Fruit fly (Drosophila melanogaster) whole organism, embryonic: ENCODE results near the gene CCT7.

Experiments
- Atf3 ChIP-seq: fragments of 200-800 bp; sonication (Bioruptor generic); optimal IDR thresholded peaks from 3 replicates; lab custom pipeline; 2016; ENCODE audit warnings: missing biosample characterization, missing genetic modification characterization
- CG10654 ChIP-seq: fragments of 200-800 bp; sonication (Bioruptor generic); optimal IDR thresholded peaks from 2 replicates; lab custom pipeline; 2016; ENCODE audit warnings: missing biosample characterization, missing genetic modification characterization
- CG10979 ChIP-seq: fragments of 200-800 bp; sonication (Bioruptor generic); optimal IDR thresholded peaks from 2 replicates; lab custom pipeline; 2018; ENCODE audit warnings: missing biosample characterization, mild to moderate bottlenecking, missing genetic modification characterization, moderate library complexity
- CG11085 ChIP-seq: fragments of 200-800 bp; sonication (Bioruptor generic); IDR thresholded peaks from 2 replicates; pipeline ENCODE4 v1.3.6; 2022; ENCODE audit warnings: missing biosample characterization, missing genetic modification characterization
- CG11695 ChIP-seq: fragments of 200-800 bp; sonication (Bioruptor generic); IDR thresholded peaks from 3 replicates; pipeline ENCODE4 v1.3.6; 2022; ENCODE audit warnings: missing biosample characterization, missing genetic modification characterization
- CG18011 ChIP-seq: fragments of 200-800 bp; sonication (Bioruptor generic); optimal IDR thresholded peaks from 2 replicates; lab custom pipeline; 2017; ENCODE audit warnings: missing biosample characterization, missing genetic modification characterization, mild to moderate bottlenecking, moderate library complexity, missing genotype
- CG18619 ChIP-seq: fragments of 200-800 bp; sonication (Bioruptor generic); optimal IDR thresholded peaks from 3 replicates; lab custom pipeline; 2017; ENCODE audit warnings: missing biosample characterization, mild to moderate bottlenecking, missing genetic modification characterization
- CG30020 ChIP-seq: fragments of 200-800 bp; optimal IDR thresholded peaks from 2 replicates; lab custom pipeline; 2019; ENCODE audit warnings: missing biosample characterization, mild to moderate bottlenecking, missing genetic modification characterization, moderate library complexity
- CG33557 ChIP-seq: fragments of 200-800 bp; sonication (Bioruptor generic); optimal IDR thresholded peaks from 2 replicates; lab custom pipeline; 2019; ENCODE audit warnings: missing biosample characterization, mild to moderate bottlenecking, missing genetic modification characterization, moderate library complexity
- CG34224 ChIP-seq: fragments of 200-800 bp; sonication (Bioruptor generic); IDR thresholded peaks from 3 replicates; pipeline ENCODE4 v1.3.6; 2022; ENCODE audit warnings: missing biosample characterization, missing genetic modification characterization; ENCODE audit not compliant: partially characterized antibody
- CG5180 ChIP-seq: fragments of 200-800 bp; sonication (Bioruptor generic); optimal IDR thresholded peaks from 3 replicates; lab custom pipeline; 2017; ENCODE audit warnings: missing biosample characterization, missing genetic modification characterization, mild to moderate bottlenecking, moderate library complexity, missing genetic modification reagents
- CG5953 ChIP-seq: fragments of 200-800 bp; sonication (Bioruptor generic); IDR thresholded peaks from 2 replicates; pipeline ENCODE4 v1.3.6; 2022; ENCODE audit warnings: missing biosample characterization, missing genetic modification characterization
- CG6765 ChIP-seq: fragments of 200-800 bp; sonication (Bioruptor generic); optimal IDR thresholded peaks from 3 replicates; lab custom pipeline; 2017; ENCODE audit warnings: missing biosample characterization, mild to moderate bottlenecking, missing genetic modification characterization
- CG7556 ChIP-seq: fragments of 200-800 bp; sonication (Bioruptor generic); optimal IDR thresholded peaks from 2 replicates; lab custom pipeline; 2017; ENCODE audit warnings: missing biosample characterization, mild to moderate bottlenecking, missing genetic modification characterization
- CG7786 ChIP-seq: fragments of 200-800 bp; sonication (Bioruptor generic); optimal IDR thresholded peaks from 2 replicates; lab custom pipeline; 2016; ENCODE audit warnings: missing biosample characterization, missing genetic modification characterization
- CG9817 ChIP-seq: fragments of 200-800 bp; sonication (Bioruptor generic); optimal IDR thresholded peaks from 2 replicates; lab custom pipeline; 2018; ENCODE audit warnings: missing biosample characterization, mild to moderate bottlenecking, missing genetic modification characterization, moderate library complexity
- D19B ChIP-seq: fragments of 200-800 bp; sonication (Bioruptor generic); optimal IDR thresholded peaks from 2 replicates; lab custom pipeline; 2017; ENCODE audit warnings: missing biosample characterization, mild to moderate bottlenecking, missing genetic modification characterization
- Dad ChIP-seq: fragments of 200-800 bp; sonication (Bioruptor generic); optimal IDR thresholded peaks from 3 replicates; lab custom pipeline; 2016; ENCODE audit warnings: missing biosample characterization, missing genetic modification characterization
- Dll ChIP-seq: fragments of 200-800 bp; sonication (Bioruptor generic); IDR thresholded peaks from 4 replicates; pipeline ENCODE4 v1.3.6; 2022; ENCODE audit warnings: missing biosample characterization, missing genetic modification characterization; ENCODE audit not compliant: partially characterized antibody
- Dp ChIP-seq: fragments of 200-800 bp; sonication (Bioruptor generic); optimal IDR thresholded peaks from 2 replicates; lab custom pipeline; 2018; ENCODE audit warnings: missing biosample characterization, mild to moderate bottlenecking, missing genetic modification characterization, moderate library complexity
- Ets65A ChIP-seq: fragments of 200-800 bp; sonication (Bioruptor generic); peaks from one replicate; lab custom pipeline; 2016; ENCODE audit warnings: missing biosample characterization, missing genetic modification characterization
- Fer2 ChIP-seq: fragments of 200-800 bp; sonication (Bioruptor generic); optimal IDR thresholded peaks from 2 replicates; lab custom pipeline; 2018; ENCODE audit warnings: missing biosample characterization, mild to moderate bottlenecking, missing genetic modification characterization, moderate library complexity
- HLHmδ ChIP-seq: fragments of 200-800 bp; sonication (Bioruptor generic); optimal IDR thresholded peaks from 2 replicates; lab custom pipeline; 2018; ENCODE audit warnings: missing biosample characterization, mild to moderate bottlenecking, missing genetic modification characterization, moderate library complexity
- Hey ChIP-seq: fragments of 200-800 bp; sonication (Bioruptor generic); optimal IDR thresholded peaks from 3 replicates; lab custom pipeline; 2018; ENCODE audit warnings: missing biosample characterization, mild to moderate bottlenecking, missing genetic modification characterization
- Hr3 ChIP-seq: fragments of 200-800 bp; sonication (Bioruptor generic); optimal IDR thresholded peaks from 3 replicates; lab custom pipeline; 2016; ENCODE audit warnings: missing biosample characterization, missing genetic modification characterization
- MBD-R2 ChIP-seq: fragments of 200-800 bp; sonication (Bioruptor generic); IDR thresholded peaks from 2 replicates; pipeline ENCODE4 v1.3.6; 2022; ENCODE audit warnings: missing biosample characterization, missing genetic modification characterization
- MTF-1 ChIP-seq: fragments of 200-800 bp; sonication (Bioruptor generic); optimal IDR thresholded peaks from 2 replicates; lab custom pipeline; 2018; ENCODE audit warnings: missing biosample characterization, mild to moderate bottlenecking, missing genetic modification characterization, borderline replicate concordance
- Nf-YA ChIP-seq: fragments of 200-800 bp; sonication (Bioruptor generic); IDR thresholded peaks from 2 replicates; pipeline ENCODE4 v1.3.6; 2022; ENCODE audit warnings: missing biosample characterization, missing genetic modification characterization
- Nf-YC ChIP-seq: fragments of 200-800 bp; optimal IDR thresholded peaks from 3 replicates; lab custom pipeline; 2019; ENCODE audit warnings: missing biosample characterization, mild to moderate bottlenecking, missing genetic modification characterization, moderate library complexity
- Six4 ChIP-seq: fragments of 200-800 bp; sonication (Bioruptor generic); optimal IDR thresholded peaks from 2 replicates; lab custom pipeline; 2016; ENCODE audit warnings: missing biosample characterization, missing genetic modification characterization
- Sox100B ChIP-seq: fragments of 200-800 bp; sonication (Bioruptor generic); optimal IDR thresholded peaks from 3 replicates; lab custom pipeline; 2018; ENCODE audit warnings: missing biosample characterization, mild to moderate bottlenecking, missing genetic modification characterization
- ash1 ChIP-seq: fragments of 200-800 bp; sonication (Bioruptor generic); optimal IDR thresholded peaks from 2 replicates; lab custom pipeline; 2018; ENCODE audit warnings: missing biosample characterization, mild to moderate bottlenecking, missing genetic modification characterization
- bab2 ChIP-seq: fragments of 200-800 bp; sonication (Bioruptor generic); optimal IDR thresholded peaks from 2 replicates; lab custom pipeline; 2016; ENCODE audit warnings: missing biosample characterization, missing genetic modification characterization
- bowl ChIP-seq: fragments of 200-800 bp; sonication (Bioruptor generic); IDR thresholded peaks from 2 replicates; pipeline ENCODE4 v1.3.6; 2022; ENCODE audit warnings: missing biosample characterization, missing genetic modification characterization
- dan ChIP-seq: fragments of 200-800 bp; sonication (Bioruptor generic); IDR thresholded peaks from 2 replicates; pipeline ENCODE4 v1.3.6; 2022; ENCODE audit warnings: missing biosample characterization, missing genetic modification characterization
- esg ChIP-seq: fragments of 200-800 bp; sonication (Bioruptor generic); conservative IDR thresholded peaks from 2 replicates; pipeline ENCODE4 v1.3.6; 2022; ENCODE audit warnings: missing biosample characterization, missing genetic modification characterization
- eve ChIP-seq, 2 experiments: fragments of >200 bp; optimal IDR thresholded peaks; 2 replicates each; lab custom pipeline; 2017; ENCODE audit warnings: missing biosample characterization in 2 of 2, missing genetic modification characterization in 2 of 2
- ewg ChIP-seq: fragments of 200-800 bp; sonication (Bioruptor generic); optimal IDR thresholded peaks from 3 replicates; lab custom pipeline; 2017; ENCODE audit warnings: mild to moderate bottlenecking, missing biosample characterization, missing genetic modification reagents, missing genetic modification characterization
- fd102C ChIP-seq: fragments of 200-800 bp; sonication (Bioruptor generic); optimal IDR thresholded peaks from 2 replicates; lab custom pipeline; 2018; ENCODE audit warnings: missing biosample characterization, mild to moderate bottlenecking, missing genetic modification characterization, moderate library complexity
- hb ChIP-seq: fragments of 200-800 bp; sonication (Bioruptor generic); IDR thresholded peaks from 3 replicates; pipeline ENCODE4 v1.3.6; 2022; ENCODE audit warnings: missing biosample characterization, missing genetic modification characterization; ENCODE audit not compliant: partially characterized antibody
- lilli ChIP-seq: fragments of 200-800 bp; sonication (Bioruptor generic); optimal IDR thresholded peaks from 3 replicates; lab custom pipeline; 2016; ENCODE audit warnings: missing biosample characterization, missing genetic modification characterization
- mirr ChIP-seq: fragments of 200-800 bp; sonication (Bioruptor generic); optimal IDR thresholded peaks from 3 replicates; lab custom pipeline; 2018; ENCODE audit warnings: missing biosample characterization, mild to moderate bottlenecking, missing genetic modification characterization
- nau ChIP-seq: fragments of 200-800 bp; sonication (Bioruptor generic); optimal IDR thresholded peaks from 3 replicates; lab custom pipeline; 2017; ENCODE audit warnings: missing biosample characterization, mild to moderate bottlenecking, missing genetic modification characterization, missing genetic modification reagents
- pita ChIP-seq: fragments of 200-800 bp; sonication (Bioruptor generic); optimal IDR thresholded peaks from 2 replicates; lab custom pipeline; 2017; ENCODE audit warnings: missing biosample characterization, mild to moderate bottlenecking, missing genetic modification characterization
- pum ChIP-seq: fragments of 200-800 bp; sonication (Bioruptor generic); optimal IDR thresholded peaks from 2 replicates; lab custom pipeline; 2016; ENCODE audit warnings: missing biosample characterization, missing genetic modification characterization
- repo ChIP-seq: fragments of 200-800 bp; sonication (Bioruptor generic); optimal IDR thresholded peaks from 2 replicates; lab custom pipeline; 2016; ENCODE audit warnings: missing biosample characterization, missing genetic modification characterization
- trh ChIP-seq: fragments of 200-800 bp; sonication (Bioruptor generic); optimal IDR thresholded peaks from 2 replicates; lab custom pipeline; 2016; ENCODE audit warnings: missing biosample characterization, missing genetic modification characterization
- wek ChIP-seq: fragments of 200-800 bp; sonication (Bioruptor generic); optimal IDR thresholded peaks from 3 replicates; lab custom pipeline; 2018; ENCODE audit warnings: missing biosample characterization, mild to moderate bottlenecking, missing genetic modification characterization, moderate library complexity
- wor ChIP-seq: fragments of 200-800 bp; sonication (Bioruptor generic); IDR thresholded peaks from 2 replicates; pipeline ENCODE4 v1.3.6; 2022; ENCODE audit warnings: missing biosample characterization, missing genetic modification characterization
- z ChIP-seq: fragments of 200-800 bp; sonication (Bioruptor generic); IDR thresholded peaks from 3 replicates; pipeline ENCODE4 v1.3.6; 2022; ENCODE audit warnings: missing biosample characterization, missing genetic modification characterization

Gene CCT7

DNA sequence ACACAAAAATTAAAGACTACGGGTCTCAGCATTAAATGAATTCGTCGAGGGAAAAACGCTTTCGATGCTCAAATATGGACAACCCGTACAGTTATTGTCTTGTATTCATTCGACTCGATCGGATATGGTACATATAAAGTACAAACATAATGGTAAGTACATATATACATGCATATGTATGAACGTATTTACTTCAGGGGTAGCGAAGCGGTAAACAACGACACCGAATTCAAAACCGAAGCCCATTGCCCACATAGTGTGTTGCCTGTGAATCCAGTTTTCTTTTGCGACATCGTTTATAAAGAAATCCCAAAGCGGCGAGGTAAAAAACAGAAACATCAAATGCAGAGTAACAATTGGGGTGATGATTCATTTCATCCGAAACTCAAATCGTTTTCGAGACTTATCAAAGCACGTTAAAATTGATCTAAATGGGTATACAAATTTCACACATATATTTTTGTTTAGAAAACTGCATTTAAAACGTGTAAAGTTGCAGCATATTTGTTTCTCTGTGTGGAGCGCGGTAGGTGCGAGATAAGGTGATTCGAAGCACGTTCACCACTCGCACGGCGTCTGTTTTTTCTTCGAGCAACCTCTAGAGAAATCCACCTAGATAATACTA lies 11.1 kb downstream of the CCT7 start (continued):
- peak; percentile 43 for TF ChIP-seq nau (GFP tag; lab: Kevin White, UChicago)
- TF ChIP-seq CG33557 (GFP tag; lab: Kevin White, UChicago): no peak
- no peak for TF ChIP-seq bowl (GFP tag; lab: Robert Waterston, UW)
- no peak for TF ChIP-seq Dad (GFP tag; lab: Kevin White, UChicago)
- TF ChIP-seq CG30020 (tag; lab: Kevin White, UChicago): no peak
- no peak for TF ChIP-seq Atf3 (GFP tag; lab: Kevin White, UChicago)
- no peak for TF ChIP-seq Sox100B (GFP tag; lab: Kevin White, UChicago)
- no peak for TF ChIP-seq CG7556
- TF ChIP-seq Ets65A (GFP tag; lab: Kevin White, UChicago): no peak
- TF ChIP-seq CG18619 (GFP tag; lab: Kevin White, UChicago): no peak
- TF ChIP-seq lilli (GFP tag; lab: Kevin White, UChicago): peak; percentile 59
- TF ChIP-seq CG6765: no peak
- TF ChIP-seq hb: no peak
- no peak for TF ChIP-seq Hey (tag; lab: Kevin White, UChicago)
- TF ChIP-seq Hr3 (GFP tag; lab: Kevin White, UChicago): peak; percentile 16
- TF ChIP-seq dan (GFP tag; lab: Robert Waterston, UW): no peak
- TF ChIP-seq D19B (GFP tag; lab: Kevin White, UChicago): no peak
- no peak for TF ChIP-seq CG10654
- TF ChIP-seq esg (GFP tag; lab: Robert Waterston, UW): peak; percentile 32; the same call in 1 of the 2 replicates
- TF ChIP-seq wor (GFP tag; lab: Robert Waterston, UW): 0 out of 2 replicates have a peak, but pooled peaks have one; percentile 14
- TF ChIP-seq CG5953 (GFP tag; lab: Robert Waterston, UW): no peak
- TF ChIP-seq CG7786 (GFP tag; lab: Kevin White, UChicago): peak; percentile 36
- TF ChIP-seq Six4: peak; percentile 14
- TF ChIP-seq CG10979 (tag; lab: Kevin White, UChicago): peak; percentile 63
- peak in 1 of 2 experiments; percentile 83 for TF ChIP-seq eve (GFP tag; optimal IDR thresholded peaks at IDR 0.05; lab: Kevin White, UChicago)
- TF ChIP-seq MTF-1 (GFP tag; lab: Kevin White, UChicago): no peak
- TF ChIP-seq CG11085: peak; percentile 35; the same call in 1 of the 2 replicates
- TF ChIP-seq CG5180 (GFP tag; lab: Kevin White, UChicago): no peak
- no peak for TF ChIP-seq Dp (GFP tag; lab: Kevin White, UChicago)
- no peak for TF ChIP-seq ash1
- TF ChIP-seq CG9817 (tag; lab: Kevin White, UChicago): no peak
- no peak for TF ChIP-seq CG34224
- 0 out of 2 replicates have a peak, but pooled peaks have one; percentile 13 for TF ChIP-seq Nf-YA (GFP tag; lab: Robert Waterston, UW)
- no peak for TF ChIP-seq fd102C (GFP tag; lab: Kevin White, UChicago)
- no peak; the same call in 2 of the 3 replicates for TF ChIP-seq CG11695
- TF ChIP-seq Nf-YC (tag; lab: Kevin White, UChicago): peak; percentile 10
- TF ChIP-seq CG18011 (GFP tag; lab: Kevin White, UChicago): peak; percentile 16
- TF ChIP-seq ewg (GFP tag; lab: Kevin White, UChicago): peak; percentile 9
- no peak for TF ChIP-seq HLHmδ
- 0 out of 2 replicates have a peak, but pooled peaks have one; percentile 11 for TF ChIP-seq MBD-R2 (GFP tag; lab: Robert Waterston, UW)
- TF ChIP-seq mirr (GFP tag; lab: Kevin White, UChicago): peak; percentile 31
- peak; percentile 12 for TF ChIP-seq pum (GFP tag; lab: Kevin White, UChicago)
- no peak for TF ChIP-seq Dll (GFP tag; lab: Robert Waterston, UW)
- peak; percentile 4 for TF ChIP-seq trh (GFP tag; lab: Kevin White, UChicago)
- no peak for TF ChIP-seq z (GFP tag; lab: Robert Waterston, UW)
- peak; percentile 40 for TF ChIP-seq wek
- peak; percentile 56 for TF ChIP-seq bab2 (GFP tag; lab: Kevin White, UChicago)
- no peak for TF ChIP-seq repo (GFP tag; lab: Kevin White, UChicago)
- peak; percentile 12 for TF ChIP-seq Fer2 (tag; lab: Kevin White, UChicago)
- no peak for TF ChIP-seq pita
